Worm (Caenorhabditis elegans): ENCODE data around the gene fbxb-71.

DNA sequence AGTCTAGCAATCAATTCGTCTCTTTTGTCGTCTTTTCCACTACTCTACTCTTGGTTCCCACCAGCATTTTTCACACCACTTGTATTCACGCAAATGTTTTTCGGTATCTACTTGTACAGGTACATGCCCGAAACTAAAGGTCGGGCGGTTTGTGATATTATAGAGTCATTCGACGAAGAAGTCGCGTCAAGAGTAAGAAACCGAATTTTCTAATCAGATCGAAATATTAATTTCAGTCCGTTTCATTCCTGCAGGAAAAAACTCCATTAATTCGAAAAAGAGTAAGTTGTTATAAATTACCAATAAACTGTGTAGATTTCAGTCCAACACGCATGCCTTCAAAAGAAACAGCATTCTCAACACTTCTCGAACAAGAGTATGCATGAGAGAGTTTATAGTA is 29.2 kb downstream of the fbxb-71 start:
- TF ChIP-seq ref-1 (GFP tag; conservative IDR thresholded peaks at IDR 0.05) (no peak), tab-1 (GFP tag; IDR thresholded peaks at IDR 0.05) (no peak), cog-1 (tag; optimal IDR thresholded peaks at IDR 0.05) (no peak), med-1 (GFP tag; optimal IDR thresholded peaks at IDR 0.05; ENCODE audit: insufficient read depth) (no peak), T22C8.4 (GFP tag; IDR thresholded peaks at IDR 0.05) (no peak), flt-1 (GFP tag; IDR thresholded peaks at IDR 0.05) (no peak), ztf-23 (GFP tag; IDR thresholded peaks at IDR 0.05) (no peak), ztf-29 (GFP tag; IDR thresholded peaks at IDR 0.05) (no peak)

All from whole organism, midembryonic.